Fruit fly (Drosophila melanogaster): Measurements from ENCODE around the gene Mcr.

Gene Mcr

dm6 chr2L:8083427-8084295 is 879 bp upstream of the Mcr start (continued):
- TF ChIP-seq Myb (GFP tag; optimal IDR thresholded peaks at IDR 0.05) (no peak), CG11696 (GFP tag; IDR thresholded peaks at IDR 0.05) (no peak), NC2α (GFP tag; optimal IDR thresholded peaks at IDR 0.05) (no peak), CG17328 (GFP tag; IDR thresholded peaks at IDR 0.05) (no peak), lola (GFP tag; optimal IDR thresholded peaks at IDR 0.05) (peak in 1 of 3 experiments; percentile 93), CG34422 (GFP tag; IDR thresholded peaks at IDR 0.05) (peak; percentile 60; the same call in 1 of the 3 replicates), CG12071 (GFP tag; optimal IDR thresholded peaks at IDR 0.05) (peak; percentile 11), gem (tag; optimal IDR thresholded peaks at IDR 0.05) (no peak), CG11456 (GFP tag; IDR thresholded peaks at IDR 0.05) (no peak), pan (optimal IDR thresholded peaks at IDR 0.05) (no peak), pan (GFP tag; optimal IDR thresholded peaks at IDR 0.05 in 1 of 2, IDR thresholded peaks at IDR 0.05 in 1 of 2) (no peak), CG17568 (GFP tag; optimal IDR thresholded peaks at IDR 0.05) (no peak), CG15011 (GFP tag; optimal IDR thresholded peaks at IDR 0.05) (no peak), Chrac-16 (GFP tag; optimal IDR thresholded peaks at IDR 0.05) (no peak), sr (GFP tag; IDR thresholded peaks at IDR 0.05) (no peak; the same call in 2 of the 3 replicates), CG30431 (GFP tag; optimal IDR thresholded peaks at IDR 0.05) (no peak), CG8388 (GFP tag; optimal IDR thresholded peaks at IDR 0.05) (no peak), CG1603 (tag; optimal IDR thresholded peaks at IDR 0.05) (peak; percentile 13), Atf3 (GFP tag; optimal IDR thresholded peaks at IDR 0.05) (peak; percentile 4), Trl (optimal IDR thresholded peaks at IDR 0.05) (peak; percentile 81 to 93), Trl (GFP tag; optimal IDR thresholded peaks at IDR 0.05) (peak; percentile 29), CG7928 (GFP tag; optimal IDR thresholded peaks at IDR 0.05) (no peak), CG18262 (tag; optimal IDR thresholded peaks at IDR 0.05) (no peak), z (GFP tag; IDR thresholded peaks at IDR 0.05) (no peak; the same call in 2 of the 3 replicates), fd102C (GFP tag; optimal IDR thresholded peaks at IDR 0.05) (no peak), sens (GFP tag) (peak; percentile 70), nau (GFP tag; optimal IDR thresholded peaks at IDR 0.05) (no peak), ci (GFP tag; IDR thresholded peaks at IDR 0.05) (peak; percentile 57; the same call in 2 of the 3 replicates), chm (GFP tag; IDR thresholded peaks at IDR 0.05) (peak; percentile 24; the same call in 1 of the 2 replicates), ranshi (GFP tag; IDR thresholded peaks at IDR 0.05) (no peak), fru (optimal IDR thresholded peaks at IDR 0.05) (no peak), Taf1 (GFP tag; IDR thresholded peaks at IDR 0.05) (no peak), CG7839 (tag; optimal IDR thresholded peaks at IDR 0.05) (no peak), Usf (GFP tag; optimal IDR thresholded peaks at IDR 0.05) (no peak), CG17385 (GFP tag; optimal IDR thresholded peaks at IDR 0.05) (no peak), luna (GFP tag; optimal IDR thresholded peaks at IDR 0.05) (no peak), vvl (GFP tag; IDR thresholded peaks at IDR 0.05) (0 out of 2 replicates have a peak, but pooled peaks have one; percentile 24), MESR4 (GFP tag; optimal IDR thresholded peaks at IDR 0.05) (peak; percentile 93), CG15514 (GFP tag; optimal IDR thresholded peaks at IDR 0.05) (no peak), CG17186 (GFP tag; optimal IDR thresholded peaks at IDR 0.05) (no peak), gcm2 (GFP tag; optimal IDR thresholded peaks at IDR 0.05) (no peak), croc (GFP tag; conservative IDR thresholded peaks at IDR 0.05) (no peak), her (GFP tag; optimal IDR thresholded peaks at IDR 0.05) (no peak), Hr78 (GFP tag; optimal IDR thresholded peaks at IDR 0.05) (peak in 1 of 2 experiments; percentile 94), CG6175 (GFP tag; IDR thresholded peaks at IDR 0.05) (no peak), Ets65A (GFP tag) (no peak), CG15073 (GFP tag; optimal IDR thresholded peaks at IDR 0.05) (no peak), D19B (GFP tag; optimal IDR thresholded peaks at IDR 0.05) (no peak), CG10565 (GFP tag; optimal IDR thresholded peaks at IDR 0.05) (no peak), CG10274 (GFP tag; optimal IDR thresholded peaks at IDR 0.05) (no peak)
